Worm (Caenorhabditis elegans): ENCODE measurements around the gene txt-2.

ce11 chrV:201300-201699 is 39.0 kb downstream of the txt-2 start, which contains the start of gene trpp-1:
- no peak for TF ChIP-seq ets-4 (tag; optimal IDR thresholded peaks at IDR 0.05)
- TF ChIP-seq mec-3 (tag; optimal IDR thresholded peaks at IDR 0.05; ENCODE audit: borderline replicate concordance): no peak
- no peak for TF ChIP-seq lim-6 (tag; optimal IDR thresholded peaks at IDR 0.05)
- TF ChIP-seq fkh-6 (tag; optimal IDR thresholded peaks at IDR 0.05): no peak
- TF ChIP-seq dmd-4 (tag; optimal IDR thresholded peaks at IDR 0.05; ENCODE audit: borderline replicate concordance): no peak
- no peak for TF ChIP-seq pha-4 (tag; optimal IDR thresholded peaks at IDR 0.05)
- TF ChIP-seq rnt-1 (tag; optimal IDR thresholded peaks at IDR 0.05): no peak
- TF ChIP-seq gmeb-2 (tag; optimal IDR thresholded peaks at IDR 0.05): no peak
- no peak for TF ChIP-seq Y22D7AL.16 (tag; optimal IDR thresholded peaks at IDR 0.05)

Data from whole organism, late embryonic.